Worm (Caenorhabditis elegans): Measurements from ENCODE around the gene str-48.

DNA sequence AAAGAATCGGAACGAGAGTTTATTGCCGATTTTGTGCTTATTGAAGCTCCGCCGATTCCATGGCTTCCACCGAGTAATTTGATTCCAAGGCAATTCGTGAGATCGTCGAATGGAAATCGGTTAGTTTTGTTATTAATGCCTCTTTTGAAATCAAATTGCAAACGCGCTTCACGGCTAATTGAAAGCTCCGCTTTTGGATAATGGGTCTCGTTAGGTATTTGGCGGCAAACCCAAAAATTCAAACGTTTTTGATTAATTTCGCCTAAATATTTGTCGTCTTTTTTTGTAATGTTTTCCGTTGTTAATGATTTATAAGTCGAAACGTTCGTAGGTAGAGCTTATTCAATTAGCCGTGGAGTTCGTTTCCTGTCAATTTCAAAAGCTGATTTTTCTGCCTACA, 37.8 kb downstream of the str-48 start:
- TF ChIP-seq ztf-11 (tag; optimal IDR thresholded peaks at IDR 0.05): no peak
- TF ChIP-seq fos-1 (tag; optimal IDR thresholded peaks at IDR 0.05): no peak
- no peak for TF ChIP-seq unc-62 (GFP tag; optimal IDR thresholded peaks at IDR 0.05)
- TF ChIP-seq snpc-4 (tag; optimal IDR thresholded peaks at IDR 0.05): no peak
- no peak for TF ChIP-seq fkh-10 (GFP tag; optimal IDR thresholded peaks at IDR 0.05)
- no peak for TF ChIP-seq ama-1 (optimal IDR thresholded peaks at IDR 0.05)
- TF ChIP-seq nhr-23 (tag; optimal IDR thresholded peaks at IDR 0.05): no peak
- no peak for TF ChIP-seq mml-1 (tag; optimal IDR thresholded peaks at IDR 0.05)
- TF ChIP-seq mdl-1 (tag; optimal IDR thresholded peaks at IDR 0.05): no peak

All from whole organism, L3 larva.